Worm (Caenorhabditis elegans) whole organism, L1 larva: ENCODE measurements around the gene F47B10.5.

Source experiments
- ceh-82 ChIP-seq, 3 experiments: fragments of 150-350 bp in 1 of 3; sonication (generic microtip) in 2 of 3; optimal IDR thresholded peaks; 2 replicates each; lab custom pipeline; 2014 to 2017; ENCODE audit warnings: missing biosample characterization in 3 of 3, missing genetic modification characterization in 3 of 3
- fkh-10 ChIP-seq: sonication (generic microtip); optimal IDR thresholded peaks from 2 replicates; lab custom pipeline; 2017; ENCODE audit warnings: missing biosample characterization, missing genetic modification reagents, missing genetic modification characterization
- lin-15B ChIP-seq: fragments of 150-350 bp; sonication (generic microtip); optimal IDR thresholded peaks from 3 replicates; lab custom pipeline; 2014; ENCODE audit warnings: missing biosample characterization, missing genetic modification characterization
- snpc-4 ChIP-seq: fragments of 150-350 bp; optimal IDR thresholded peaks from 2 replicates; lab custom pipeline; 2014; ENCODE audit warnings: missing biosample characterization, missing genetic modification characterization
- zag-1 ChIP-seq: fragments of 150-350 bp; optimal IDR thresholded peaks from 2 replicates; lab custom pipeline; 2014; ENCODE audit warnings: missing biosample characterization, missing genetic modification characterization

DNA sequence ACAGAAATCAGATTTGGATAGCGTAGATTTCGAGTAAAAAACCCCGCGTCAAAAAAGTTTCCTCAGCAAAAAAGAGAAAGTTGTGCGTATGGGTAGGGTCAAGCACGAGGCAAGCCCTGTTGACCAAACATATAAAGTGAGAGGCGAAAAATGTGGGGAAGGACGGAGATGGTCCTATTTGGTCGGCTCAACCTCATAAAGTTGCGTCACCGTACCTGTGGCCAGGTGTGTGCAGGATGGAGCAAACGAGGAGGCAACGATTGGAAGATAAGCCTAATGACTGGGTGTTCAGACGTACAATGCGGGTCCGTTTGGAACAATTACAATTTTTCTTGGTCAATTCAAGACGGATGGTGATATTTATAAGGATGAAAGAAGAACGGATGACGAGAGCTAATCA is 36.8 kb upstream of the F47B10.5 start:
- TF ChIP-seq zag-1 (tag; lab: Kevin White, UChicago) = no peak
- TF ChIP-seq lin-15B (tag; lab: Kevin White, UChicago) = no peak
- no peak for TF ChIP-seq snpc-4 (tag; lab: Kevin White, UChicago)
- no peak for TF ChIP-seq fkh-10
- no peak for TF ChIP-seq ceh-82 (tag; optimal IDR thresholded peaks at IDR 0.05; lab: Kevin White, UChicago)
